Fruit fly (Drosophila melanogaster) whole organism, prepupa: Measurements from ENCODE around the gene CG5986.

Source experiments
- CG11294 ChIP-seq: fragments of 200-800 bp; sonication (Bioruptor generic); IDR thresholded peaks from 2 replicates; pipeline ENCODE4 v1.3.6; 2022; ENCODE audit warnings: missing biosample characterization, missing genetic modification characterization
- CG6276 ChIP-seq: fragments of 200-800 bp; sonication (Bioruptor generic); optimal IDR thresholded peaks from 2 replicates; lab custom pipeline; 2017; ENCODE audit warnings: missing biosample characterization, mild to moderate bottlenecking, missing genetic modification characterization
- CG6854 ChIP-seq: fragments of 200-800 bp; sonication (Bioruptor generic); optimal IDR thresholded peaks from 2 replicates; lab custom pipeline; 2017; ENCODE audit warnings: missing biosample characterization, mild to moderate bottlenecking, missing genetic modification characterization
- Ets21C ChIP-seq: fragments of 200-800 bp; sonication (Bioruptor generic); optimal IDR thresholded peaks from 3 replicates; lab custom pipeline; 2016; ENCODE audit warnings: missing biosample characterization, missing genetic modification characterization
- Hr39 ChIP-seq: fragments of 200-800 bp; sonication (Bioruptor generic); optimal IDR thresholded peaks from 2 replicates; lab custom pipeline; 2016; ENCODE audit warnings: missing biosample characterization, missing genetic modification characterization
- Smox ChIP-seq: fragments of 200-800 bp; sonication (Bioruptor generic); optimal IDR thresholded peaks from 3 replicates; lab custom pipeline; 2016; ENCODE audit warnings: missing biosample characterization, missing genetic modification characterization
- acj6 ChIP-seq: fragments of 200-800 bp; sonication (Bioruptor generic); optimal IDR thresholded peaks from 3 replicates; lab custom pipeline; 2016; ENCODE audit warnings: missing biosample characterization, missing genetic modification characterization

DNA sequence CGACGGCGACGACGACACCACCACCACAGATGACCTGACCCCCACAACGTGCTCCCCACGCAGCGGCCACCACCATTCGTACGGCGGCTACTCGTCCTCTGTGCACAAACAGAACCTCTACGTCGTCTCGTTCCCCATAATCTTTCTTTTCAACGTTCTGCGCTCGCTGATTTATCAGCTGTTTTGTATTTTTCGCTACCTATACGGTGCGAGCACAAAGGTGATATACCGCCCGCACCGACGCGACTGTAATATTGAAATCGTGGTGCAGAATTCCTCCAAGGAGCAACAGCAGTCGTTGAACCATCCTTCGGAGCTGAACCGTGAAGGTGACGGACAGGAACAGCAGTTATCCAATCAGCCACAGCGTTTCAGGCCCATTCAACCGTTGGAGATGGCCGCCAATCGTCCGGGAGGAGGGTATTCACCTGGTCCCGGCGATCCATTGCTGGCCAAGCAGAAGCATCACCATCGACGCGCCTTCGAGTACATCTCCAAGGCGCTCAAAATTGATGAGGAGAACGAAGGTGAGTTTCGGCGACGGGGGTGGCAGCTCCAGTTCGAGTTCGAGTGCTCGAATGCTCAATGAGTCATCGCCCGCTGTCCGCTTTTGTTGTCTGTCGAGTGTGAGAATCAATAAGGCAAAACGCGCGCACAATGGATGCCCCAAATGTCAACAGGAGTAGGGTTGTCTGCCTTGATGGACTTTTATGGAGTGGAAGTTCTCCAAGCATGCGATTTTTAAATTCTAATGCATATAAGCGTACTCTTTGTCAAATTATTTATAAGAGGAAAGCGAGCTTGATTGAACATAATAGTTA is 8.6 kb upstream of the CG5986 start, which contains the start of gene Miro:
- no peak for TF ChIP-seq Ets21C
- no peak for TF ChIP-seq Hr39
- no peak for TF ChIP-seq CG6276
- no peak for TF ChIP-seq CG6854 (GFP tag; lab: Kevin White, UChicago)
- TF ChIP-seq CG11294 (GFP tag; lab: Robert Waterston, UW) = no peak
- no peak for TF ChIP-seq Smox (GFP tag; lab: Kevin White, UChicago)
- TF ChIP-seq acj6 (GFP tag; lab: Kevin White, UChicago) = no peak
